Fruit fly (Drosophila melanogaster): ENCODE data around the gene porin.
A peak's percentile ranks its signal among the peaks of the same experiment; 100 is the strongest.

porin gene

DNA sequence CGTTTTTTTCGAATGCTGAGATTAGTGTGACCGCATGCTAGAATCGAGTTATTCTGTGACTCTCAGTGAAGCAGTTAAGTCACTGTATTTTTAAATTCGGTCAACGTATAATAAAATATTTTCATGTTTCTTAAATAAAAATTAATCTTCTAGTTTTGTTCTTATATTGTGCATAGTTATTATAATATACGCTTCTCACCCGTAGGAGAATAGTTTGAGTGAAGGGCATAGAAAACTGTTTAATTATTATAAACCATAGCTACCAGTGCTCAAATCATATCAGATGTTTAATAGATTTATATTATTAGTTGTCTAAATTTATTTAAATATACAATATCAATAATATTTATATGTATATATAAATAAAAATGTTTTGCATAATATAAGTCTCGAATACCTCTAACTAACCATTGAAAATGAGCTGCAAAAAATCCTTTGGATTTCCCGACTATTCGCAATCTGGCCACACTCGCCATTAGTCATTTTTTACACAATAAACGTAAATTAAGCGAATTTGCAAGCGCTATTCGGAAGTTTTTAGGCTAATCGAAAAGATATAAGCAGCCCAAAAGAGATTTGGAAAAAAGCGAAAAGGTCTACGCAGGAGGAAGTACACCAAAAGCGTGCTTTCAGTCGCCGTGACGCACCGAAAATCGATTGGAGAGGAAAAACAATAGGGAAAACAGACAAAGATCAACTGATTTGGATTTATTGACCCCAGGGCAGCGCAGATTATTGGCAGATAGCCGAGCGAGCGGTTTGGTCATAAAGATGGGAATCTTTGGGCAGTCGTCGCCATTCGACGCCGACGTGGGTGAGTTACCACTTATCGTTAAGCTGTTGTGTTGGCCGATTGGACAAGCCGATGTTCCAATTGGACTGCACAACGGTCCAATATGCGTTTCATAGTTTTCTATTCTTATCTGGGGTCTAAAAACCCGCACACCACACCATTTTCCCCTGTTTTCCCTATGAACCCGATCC lies 7.7 kb upstream of the porin start, which contains the start of the genes aurB and Stam (continued):
- TF ChIP-seq CG12659 (GFP tag; optimal IDR thresholded peaks at IDR 0.05) (peak; percentile 77), lov (optimal IDR thresholded peaks at IDR 0.05) (no peak), lov (GFP tag; IDR thresholded peaks at IDR 0.05) (no peak), bbx (GFP tag; IDR thresholded peaks at IDR 0.05; ENCODE audit: partially characterized antibody) (no peak), HLH4C (GFP tag; IDR thresholded peaks at IDR 0.05; ENCODE audit: partially characterized antibody) (no peak), GATAe (GFP tag; conservative IDR thresholded peaks at IDR 0.05) (no peak), chn (GFP tag; optimal IDR thresholded peaks at IDR 0.05) (no peak), maf-S (GFP tag; optimal IDR thresholded peaks at IDR 0.05) (no peak), caup (GFP tag; optimal IDR thresholded peaks at IDR 0.05; ENCODE audit: severe bottlenecking) (peak; percentile 13), phol (tag; optimal IDR thresholded peaks at IDR 0.05) (peak; percentile 71), CG4854 (GFP tag; optimal IDR thresholded peaks at IDR 0.05) (no peak), MBD-R2 (GFP tag; IDR thresholded peaks at IDR 0.05) (0 out of 2 replicates have a peak, but pooled peaks have one; percentile 27), Lpt (GFP tag; optimal IDR thresholded peaks at IDR 0.05) (no peak), fru (optimal IDR thresholded peaks at IDR 0.05) (no peak), ttk (GFP tag; IDR thresholded peaks at IDR 0.05) (peak; percentile 18; the same call in 1 of the 2 replicates), CG9727 (GFP tag; optimal IDR thresholded peaks at IDR 0.05) (peak; percentile 59), CG6791 (GFP tag; IDR thresholded peaks at IDR 0.05; ENCODE audit: partially characterized antibody) (no peak), hbn (GFP tag; IDR thresholded peaks at IDR 0.05; ENCODE audit: partially characterized antibody) (no peak), tx (GFP tag; optimal IDR thresholded peaks at IDR 0.05) (no peak), Dek (tag; optimal IDR thresholded peaks at IDR 0.05) (peak; percentile 57), fd96Cb (tag; optimal IDR thresholded peaks at IDR 0.05) (peak; percentile 31), sqz (GFP tag; optimal IDR thresholded peaks at IDR 0.05) (peak; percentile 66), ewg (GFP tag; optimal IDR thresholded peaks at IDR 0.05) (peak; percentile 40), grn (GFP tag; optimal IDR thresholded peaks at IDR 0.05) (peak; percentile 75), CG5953 (GFP tag; IDR thresholded peaks at IDR 0.05) (no peak), Six4 (GFP tag; optimal IDR thresholded peaks at IDR 0.05) (no peak), org-1 (GFP tag; optimal IDR thresholded peaks at IDR 0.05) (no peak), HmgZ (tag; optimal IDR thresholded peaks at IDR 0.05) (no peak), run (tag; optimal IDR thresholded peaks at IDR 0.05) (no peak), CG7372 (GFP tag; IDR thresholded peaks at IDR 0.05) (no peak), hb (GFP tag; IDR thresholded peaks at IDR 0.05; ENCODE audit: partially characterized antibody) (no peak), lilli (GFP tag; optimal IDR thresholded peaks at IDR 0.05) (no peak), Hmx (GFP tag; optimal IDR thresholded peaks at IDR 0.05) (no peak), CG4617 (GFP tag; optimal IDR thresholded peaks at IDR 0.05; ENCODE audit: borderline replicate concordance) (peak; percentile 56), CG9932 (GFP tag; IDR thresholded peaks at IDR 0.05) (peak; percentile 34; the same call in 1 of the 2 replicates), ash1 (GFP tag; optimal IDR thresholded peaks at IDR 0.05) (no peak), Nf-YB (GFP tag; optimal IDR thresholded peaks at IDR 0.05) (peak; percentile 28), CG32767 (GFP tag; IDR thresholded peaks at IDR 0.05) (0 out of 2 replicates have a peak, but pooled peaks have one; percentile 43), NFAT (GFP tag; IDR thresholded peaks at IDR 0.05) (peak; percentile 21; the same call in 1 of the 2 replicates), trem (tag; optimal IDR thresholded peaks at IDR 0.05) (peak; percentile 36), h (optimal IDR thresholded peaks at IDR 0.05) (no peak), CG8359 (GFP tag; optimal IDR thresholded peaks at IDR 0.05; ENCODE audit: borderline replicate concordance) (no peak), CG17802 (tag; optimal IDR thresholded peaks at IDR 0.05) (no peak), Hmr (GFP tag; optimal IDR thresholded peaks at IDR 0.05) (peak; percentile 55), CG4424 (GFP tag; optimal IDR thresholded peaks at IDR 0.05) (peak; percentile 47), emc (GFP tag; optimal IDR thresholded peaks at IDR 0.05) (no peak), vfl (GFP tag; optimal IDR thresholded peaks at IDR 0.05) (no peak), CG18619 (GFP tag; optimal IDR thresholded peaks at IDR 0.05) (peak; percentile 40)

All from whole organism, embryonic.